Fruit fly (Drosophila melanogaster) whole organism, adult: ENCODE results near the gene CG9205.

Experiments
- CG14711 ChIP-seq: fragments of 200-800 bp; sonication (Bioruptor generic); optimal IDR thresholded peaks from 2 replicates; lab custom pipeline; 2018; ENCODE audit warnings: missing biosample characterization, mild to moderate bottlenecking, missing genetic modification characterization, moderate library complexity
- CG33017 ChIP-seq: fragments of 200-800 bp; sonication (Bioruptor generic); optimal IDR thresholded peaks from 2 replicates; lab custom pipeline; 2018; ENCODE audit warnings: missing biosample characterization, mild to moderate bottlenecking, missing genetic modification characterization, moderate library complexity
- CG7101 ChIP-seq: fragments of 200-800 bp; sonication (Bioruptor generic); optimal IDR thresholded peaks from 2 replicates; lab custom pipeline; 2018; ENCODE audit warnings: missing biosample characterization, mild to moderate bottlenecking, missing genetic modification characterization, moderate library complexity
- kay ChIP-seq: fragments of 200-800 bp; sonication (Bioruptor generic); peaks from one replicate; lab custom pipeline; 2016; ENCODE audit warnings: missing biosample characterization, missing genetic modification characterization, borderline replicate concordance

DNA sequence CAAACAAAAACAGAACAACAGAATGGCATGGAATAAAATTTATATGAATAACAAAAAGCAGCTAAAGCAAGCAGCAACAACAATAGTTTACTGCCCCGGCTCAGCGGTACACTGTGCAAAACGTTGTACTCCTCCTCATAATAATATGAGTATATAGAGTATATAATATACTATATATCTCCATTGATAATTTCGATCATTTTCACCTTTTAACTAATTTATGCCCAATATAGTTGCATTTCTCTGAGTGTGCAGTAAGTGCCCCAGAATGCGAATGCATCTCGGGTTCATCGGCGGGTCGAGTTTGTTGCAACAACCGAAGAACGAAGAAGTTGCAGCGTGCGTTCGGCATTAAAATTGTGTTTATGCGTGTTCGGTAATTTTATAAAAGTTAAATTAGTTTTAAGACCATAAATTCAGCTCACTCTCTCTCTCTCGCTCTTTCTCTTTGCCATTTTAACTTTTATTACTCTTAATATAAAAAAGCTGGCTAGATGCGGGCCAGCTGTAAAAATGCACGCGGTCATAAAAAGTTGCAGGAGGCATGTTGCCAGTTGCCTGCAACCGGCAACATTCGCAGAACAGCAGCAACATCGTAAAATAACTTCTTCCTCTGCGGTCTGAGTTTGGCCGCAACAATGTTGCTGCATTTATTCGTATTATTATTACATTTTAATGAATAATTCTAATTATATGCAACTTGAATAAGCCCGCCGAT is 50.0 kb downstream of the CG9205 start:
- TF ChIP-seq kay (no peak), CG14711 (tag; lab: Kevin White, UChicago) (no peak), CG7101 (no peak), CG33017 (tag; lab: Kevin White, UChicago) (no peak)
